Fruit fly (Drosophila melanogaster): ENCODE data around the gene mfas.

dm6 chr3R:11977336-11977678, 15.8 kb downstream of the mfas start:
- TF ChIP-seq Sin3A (optimal IDR thresholded peaks at IDR 0.05) (no peak), psq (optimal IDR thresholded peaks at IDR 0.05) (no peak), insv (optimal IDR thresholded peaks at IDR 0.05) (no peak), h (optimal IDR thresholded peaks at IDR 0.05) (no peak), Myc (optimal IDR thresholded peaks at IDR 0.05) (no peak), ttk (optimal IDR thresholded peaks at IDR 0.05) (no peak)

Measured in Kc167 (cell line).